Worm (Caenorhabditis elegans) whole organism, late embryonic: Measurements from ENCODE around the gene str-52.

Experiments
- C08G9.2 ChIP-seq: sonication (generic microtip); optimal IDR thresholded peaks from 2 replicates; lab custom pipeline; 2016; ENCODE audit warnings: mild to moderate bottlenecking, missing genetic modification characterization, moderate library complexity, missing compliant biosample characterization
- C38D4.7 ChIP-seq: fragments of 200-800 bp; sonication (Bioruptor generic); optimal IDR thresholded peaks from 2 replicates; lab custom pipeline; 2018; ENCODE audit warnings: mild to moderate bottlenecking, missing genetic modification characterization, moderate library complexity, missing compliant biosample characterization
- K02D7.2 ChIP-seq: sonication (generic microtip); optimal IDR thresholded peaks from 2 replicates; lab custom pipeline; 2017; ENCODE audit warnings: mild to moderate bottlenecking, missing genetic modification characterization, missing compliant biosample characterization
- T23F11.4 ChIP-seq: fragments of 200-800 bp; sonication (Bioruptor generic); optimal IDR thresholded peaks from 2 replicates; lab custom pipeline; 2018; ENCODE audit warnings: mild to moderate bottlenecking, missing genetic modification characterization, missing compliant biosample characterization
- ama-1 ChIP-seq: fragments of 150-350 bp; optimal IDR thresholded peaks from 2 replicates; lab custom pipeline; 2014
- ceh-14 ChIP-seq: sonication (generic microtip); optimal IDR thresholded peaks from 2 replicates; lab custom pipeline; 2016; ENCODE audit warnings: missing genotype, missing genetic modification characterization, missing compliant biosample characterization
- ceh-19 ChIP-seq: fragments of 200-800 bp; sonication (Bioruptor generic); optimal IDR thresholded peaks from 2 replicates; lab custom pipeline; 2018; ENCODE audit warnings: mild to moderate bottlenecking, missing genetic modification characterization, missing compliant biosample characterization
- ceh-24 ChIP-seq: sonication (generic microtip); optimal IDR thresholded peaks from 2 replicates; lab custom pipeline; 2016; ENCODE audit warnings: mild to moderate bottlenecking, missing genetic modification characterization, missing compliant biosample characterization
- ceh-34 ChIP-seq: sonication (generic microtip); optimal IDR thresholded peaks from 2 replicates; lab custom pipeline; 2016; ENCODE audit warnings: mild to moderate bottlenecking, missing genetic modification characterization, missing compliant biosample characterization
- ceh-45 ChIP-seq: fragments of 200-800 bp; sonication (Bioruptor generic); IDR thresholded peaks from 2 replicates; pipeline ENCODE4 v1.3.6; 2022; ENCODE audit warnings: missing genetic modification reagents, missing genetic modification characterization, missing compliant biosample characterization
- ceh-6 ChIP-seq: fragments of 200-800 bp; sonication (Bioruptor generic); optimal IDR thresholded peaks from 2 replicates; lab custom pipeline; 2018; ENCODE audit warnings: mild to moderate bottlenecking, missing genetic modification characterization, missing compliant biosample characterization
- ceh-9 ChIP-seq: sonication (generic microtip); optimal IDR thresholded peaks from 2 replicates; lab custom pipeline; 2016; ENCODE audit warnings: mild to moderate bottlenecking, missing genetic modification characterization, inconsistent platforms, missing compliant biosample characterization
- dmd-4 ChIP-seq: sonication (generic microtip); optimal IDR thresholded peaks from 2 replicates; lab custom pipeline; 2016; ENCODE audit warnings: borderline replicate concordance, missing genetic modification characterization, missing compliant biosample characterization
- dve-1 ChIP-seq: sonication (generic microtip); optimal IDR thresholded peaks from 2 replicates; lab custom pipeline; 2017; ENCODE audit warnings: antibody characterized with exemption, mild to moderate bottlenecking, missing genetic modification characterization, missing compliant biosample characterization
- elt-2 ChIP-seq: sonication (generic microtip); optimal IDR thresholded peaks from 2 replicates; lab custom pipeline; 2016; ENCODE audit warnings: missing genetic modification reagents, missing genetic modification characterization, missing compliant biosample characterization
- fkh-10 ChIP-seq: fragments of 150-350 bp; optimal IDR thresholded peaks from 2 replicates; lab custom pipeline; 2014; ENCODE audit warnings: missing biosample characterization, missing genetic modification reagents, missing genetic modification characterization
- hlh-13 ChIP-seq: fragments of 200-800 bp; sonication (Bioruptor generic); optimal IDR thresholded peaks from 2 replicates; lab custom pipeline; 2018; ENCODE audit warnings: mild to moderate bottlenecking, missing genetic modification characterization, missing compliant biosample characterization
- hlh-15 ChIP-seq: sonication (generic microtip); optimal IDR thresholded peaks from 2 replicates; lab custom pipeline; 2016; ENCODE audit warnings: missing genetic modification characterization, missing compliant biosample characterization
- hlh-30 ChIP-seq: sonication (generic microtip); optimal IDR thresholded peaks from 2 replicates; lab custom pipeline; 2017; ENCODE audit warnings: antibody characterized with exemption, missing genetic modification characterization, missing compliant biosample characterization; ENCODE audit not compliant: insufficient read depth
- hlh-8 ChIP-seq: sonication (generic microtip); optimal IDR thresholded peaks from 2 replicates; lab custom pipeline; 2016; ENCODE audit warnings: missing genotype, missing genetic modification characterization, missing compliant biosample characterization
- madf-2 ChIP-seq: sonication (generic microtip); optimal IDR thresholded peaks from 2 replicates; lab custom pipeline; 2017; ENCODE audit warnings: missing genetic modification characterization, missing compliant biosample characterization
- mec-3 ChIP-seq: sonication (generic microtip); optimal IDR thresholded peaks from 2 replicates; lab custom pipeline; 2016; ENCODE audit warnings: borderline replicate concordance, missing genetic modification characterization, missing compliant biosample characterization
- nhr-11 ChIP-seq: fragments of 150-350 bp; optimal IDR thresholded peaks from 2 replicates; lab custom pipeline; 2014; ENCODE audit warnings: missing biosample characterization, missing genetic modification characterization
- npax-4 ChIP-seq: sonication (generic microtip); optimal IDR thresholded peaks from 2 replicates; lab custom pipeline; 2016; ENCODE audit warnings: missing genetic modification characterization, missing compliant biosample characterization
- odd-2 ChIP-seq: sonication (generic microtip); optimal IDR thresholded peaks from 2 replicates; lab custom pipeline; 2017; ENCODE audit warnings: antibody characterized with exemption, mild to moderate bottlenecking, missing genetic modification characterization, missing compliant biosample characterization
- pat-9 ChIP-seq: fragments of 200-800 bp; sonication (Bioruptor generic); optimal IDR thresholded peaks from 2 replicates; lab custom pipeline; 2018; ENCODE audit warnings: mild to moderate bottlenecking, missing genetic modification characterization, moderate library complexity, missing compliant biosample characterization
- pax-1 ChIP-seq: fragments of 150-350 bp; optimal IDR thresholded peaks from 2 replicates; lab custom pipeline; 2014; ENCODE audit warnings: missing biosample characterization, missing genetic modification characterization
- pha-2 ChIP-seq: sonication (generic microtip); optimal IDR thresholded peaks from 2 replicates; lab custom pipeline; 2017; ENCODE audit warnings: mild to moderate bottlenecking, missing genetic modification characterization, missing compliant biosample characterization
- pha-4 ChIP-seq: fragments of 150-350 bp; optimal IDR thresholded peaks from 2 replicates; lab custom pipeline; 2018; ENCODE audit warnings: missing biosample characterization, missing genetic modification reagents, missing genetic modification characterization
- sox-2 ChIP-seq: fragments of 200-800 bp; sonication (Bioruptor generic); IDR thresholded peaks from 2 replicates; pipeline ENCODE4 v1.3.6; 2022; ENCODE audit warnings: missing genetic modification reagents, missing genetic modification characterization, missing compliant biosample characterization
- syd-9 ChIP-seq: sonication (generic microtip); optimal IDR thresholded peaks from 2 replicates; lab custom pipeline; 2016; ENCODE audit warnings: mild to moderate bottlenecking, missing genetic modification characterization, moderate library complexity, missing compliant biosample characterization
- tbx-2 ChIP-seq: sonication (generic microtip); optimal IDR thresholded peaks from 2 replicates; lab custom pipeline; 2016; ENCODE audit warnings: missing genetic modification characterization, missing compliant biosample characterization
- unc-42 ChIP-seq: sonication (generic microtip); optimal IDR thresholded peaks from 2 replicates; lab custom pipeline; 2016; ENCODE audit warnings: missing genotype, missing genetic modification characterization, missing compliant biosample characterization
- unc-55 ChIP-seq: sonication (generic microtip); optimal IDR thresholded peaks from 2 replicates; lab custom pipeline; 2017; ENCODE audit warnings: missing biosample characterization, missing genetic modification reagents, missing genetic modification characterization
- zip-5 ChIP-seq: sonication (generic microtip); optimal IDR thresholded peaks from 2 replicates; lab custom pipeline; 2016; ENCODE audit warnings: missing genetic modification characterization, missing compliant biosample characterization
- ztf-16 ChIP-seq: sonication (generic microtip); optimal IDR thresholded peaks from 2 replicates; lab custom pipeline; 2017; ENCODE audit warnings: missing genetic modification characterization, missing compliant biosample characterization

The str-52 gene

ce11 chrV:2177307-2177764 is 31.4 kb upstream of the str-52 start, which contains the start of gene srbc-17:
Gene srbc-17 (plus strand): TSS chrV:2177714.
- TF ChIP-seq unc-55 (GFP tag; lab: Kevin White, UChicago) (no peak), elt-2 (tag; lab: Kevin White, UChicago) (no peak)

- TF ChIP-seq mec-3 (tag; lab: Kevin White, UChicago) (no peak), pha-2 (no peak), dve-1 (tag; lab: Kevin White, UChicago) (no peak), odd-2 (no peak), C08G9.2 (tag; lab: Kevin White, UChicago) (no peak), fkh-10 (GFP tag; lab: Kevin White, UChicago) (no peak), dmd-4 (tag; lab: Kevin White, UChicago) (no peak), hlh-30 (tag; lab: Kevin White, UChicago) (no peak), ceh-9 (tag; lab: Kevin White, UChicago) (no peak), hlh-8 (tag; lab: Kevin White, UChicago) (no peak)
- TF ChIP-seq, all 69 proteins: peak for 0
Measured at ce11 chrV:2175242-2175641, 29.3 kb upstream of the str-52 start, which contains the start of gene C45H4.18. Gene C45H4.18 (plus strand): TSS chrV:2175542.

DNA sequence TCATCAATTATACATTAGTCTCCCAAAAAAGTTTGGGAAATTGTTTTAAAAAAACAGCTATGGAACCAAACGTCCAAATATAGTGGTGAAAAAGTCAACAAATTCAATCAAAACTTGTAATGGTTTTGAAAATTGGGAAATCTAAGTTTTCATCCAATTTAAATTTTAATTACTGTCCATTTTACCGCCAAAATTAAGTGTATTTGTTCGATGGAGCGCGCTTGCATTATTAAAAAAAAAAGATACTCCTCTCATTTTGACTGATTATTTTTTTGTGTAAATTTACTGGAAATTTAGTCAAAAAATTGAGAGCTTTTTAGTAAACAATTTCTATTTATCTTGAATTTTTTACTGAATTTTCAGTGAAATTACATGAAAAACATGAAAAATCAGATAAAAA is 28.5 kb upstream of the str-52 start:
- TF ChIP-seq ceh-19 (no peak), hlh-15 (tag; lab: Kevin White, UChicago) (no peak), odd-2 (no peak), T23F11.4 (GFP tag; lab: Kevin White, UChicago) (no peak), pha-4 (tag; lab: Kevin White, UChicago) (no peak), ceh-6 (GFP tag; lab: Kevin White, UChicago) (no peak), zip-5 (no peak), madf-2 (tag; lab: Kevin White, UChicago) (no peak), mec-3 (tag; lab: Kevin White, UChicago) (no peak), fkh-10 (GFP tag; lab: Kevin White, UChicago) (no peak), syd-9 (tag; lab: Kevin White, UChicago) (no peak), hlh-13 (GFP tag; lab: Kevin White, UChicago) (no peak), dmd-4 (tag; lab: Kevin White, UChicago) (no peak), elt-2 (tag; lab: Kevin White, UChicago) (no peak)

DNA sequence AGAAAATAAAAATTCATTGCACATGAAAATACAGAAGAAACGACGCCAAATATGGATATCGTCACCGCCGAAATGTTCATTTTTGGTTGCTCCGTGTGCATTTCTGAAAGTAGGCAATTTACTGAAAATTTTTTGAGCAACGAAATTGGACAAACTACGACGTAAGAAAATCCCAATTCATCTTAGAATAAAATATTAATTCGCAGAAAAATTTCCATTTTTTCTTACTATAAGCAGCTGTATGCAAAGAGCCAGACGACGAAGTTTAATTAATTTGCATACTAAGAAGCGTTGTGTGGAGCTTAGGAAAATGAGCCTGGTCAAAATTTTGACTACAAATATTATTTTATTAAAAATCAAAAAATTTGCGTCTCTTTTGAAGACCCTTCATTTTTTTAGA is 20.7 kb upstream of the str-52 start, which contains the start of gene srbc-19:
Gene srbc-19, minus strand, starts transcription at position 101 of the 400 bp plus-strand sequence.
- no peak for TF ChIP-seq ztf-16
- no peak for TF ChIP-seq ceh-14 (tag; lab: Kevin White, UChicago)
- no peak for TF ChIP-seq sox-2 (GFP tag; lab: Robert Waterston, UW)
- no peak for TF ChIP-seq unc-42 (tag; lab: Kevin White, UChicago)
- TF ChIP-seq nhr-11, result no peak
- no peak for TF ChIP-seq npax-4 (tag; lab: Kevin White, UChicago)
- TF ChIP-seq tbx-2, result no peak
- no peak for TF ChIP-seq ama-1 (lab: Kevin White, UChicago)
- no peak for TF ChIP-seq odd-2
- TF ChIP-seq hlh-13 (GFP tag; lab: Kevin White, UChicago), result no peak
- TF ChIP-seq ceh-19, result no peak
- no peak for TF ChIP-seq ceh-34 (tag; lab: Kevin White, UChicago)
- TF ChIP-seq K02D7.2 (tag; lab: Kevin White, UChicago), result no peak
- no peak for TF ChIP-seq ceh-24 (tag; lab: Kevin White, UChicago)
- no peak for TF ChIP-seq C08G9.2 (tag; lab: Kevin White, UChicago)
- TF ChIP-seq C38D4.7 (GFP tag; lab: Kevin White, UChicago), result no peak
- TF ChIP-seq pax-1, result no peak
- TF ChIP-seq ceh-45, result no peak
- TF ChIP-seq pha-4 (tag; lab: Kevin White, UChicago), result no peak
- no peak for TF ChIP-seq pat-9 (tag; lab: Kevin White, UChicago)
